Fruit fly (Drosophila melanogaster) whole organism, embryonic: ENCODE measurements around the gene tub.

ENCODE experiments used
- Ada2b ChIP-seq: fragments of 200-800 bp; sonication (Bioruptor generic); IDR thresholded peaks from 2 replicates; pipeline ENCODE4 v1.3.6; 2022; ENCODE audit warnings: missing biosample characterization, missing genetic modification characterization
- Aef1 ChIP-seq: fragments of 200-800 bp; sonication (Bioruptor generic); IDR thresholded peaks from 3 replicates; pipeline ENCODE4 v1.3.6; 2022; ENCODE audit warnings: missing biosample characterization, missing genetic modification characterization
- B-H1 ChIP-seq: fragments of 200-800 bp; sonication (Bioruptor generic); IDR thresholded peaks from 3 replicates; pipeline ENCODE4 v1.3.6; 2022; ENCODE audit warnings: missing biosample characterization, missing genetic modification characterization
- CG10209 ChIP-seq: fragments of 200-800 bp; sonication (Bioruptor generic); optimal IDR thresholded peaks from 3 replicates; lab custom pipeline; 2017; ENCODE audit warnings: missing biosample characterization, mild to moderate bottlenecking, missing genetic modification characterization, missing genetic modification reagents
- CG1024 ChIP-seq: fragments of 200-800 bp; sonication (Bioruptor generic); IDR thresholded peaks from 2 replicates; pipeline ENCODE4 v1.3.6; 2022; ENCODE audit warnings: missing biosample characterization, missing genetic modification characterization
- CG10565 ChIP-seq: fragments of 200-800 bp; sonication (Bioruptor generic); optimal IDR thresholded peaks from 3 replicates; lab custom pipeline; 2016; ENCODE audit warnings: missing biosample characterization, mild to moderate bottlenecking, missing genetic modification characterization
- CG11695 ChIP-seq: fragments of 200-800 bp; sonication (Bioruptor generic); IDR thresholded peaks from 3 replicates; pipeline ENCODE4 v1.3.6; 2022; ENCODE audit warnings: missing biosample characterization, missing genetic modification characterization
- CG14050 ChIP-seq: fragments of 200-800 bp; sonication (Bioruptor generic); IDR thresholded peaks from 3 replicates; pipeline ENCODE4 v1.3.6; 2022; ENCODE audit warnings: missing biosample characterization, missing genetic modification characterization
- CG14860 ChIP-seq: fragments of 200-800 bp; sonication (Bioruptor generic); IDR thresholded peaks from 3 replicates; pipeline ENCODE4 v1.3.6; 2022; ENCODE audit warnings: missing biosample characterization, missing genetic modification characterization; ENCODE audit not compliant: partially characterized antibody
- CG15073 ChIP-seq: fragments of 200-800 bp; sonication (Bioruptor generic); optimal IDR thresholded peaks from 2 replicates; lab custom pipeline; 2016; ENCODE audit warnings: missing biosample characterization, missing genetic modification characterization
- CG15514 ChIP-seq: fragments of 200-800 bp; sonication (Bioruptor generic); optimal IDR thresholded peaks from 3 replicates; lab custom pipeline; 2017; ENCODE audit warnings: missing biosample characterization, missing genetic modification characterization, mild to moderate bottlenecking, moderate library complexity, missing genetic modification reagents
- CG15601 ChIP-seq: fragments of 200-800 bp; sonication (Bioruptor generic); optimal IDR thresholded peaks from 3 replicates; lab custom pipeline; 2019; ENCODE audit warnings: missing biosample characterization, mild to moderate bottlenecking, missing genetic modification characterization, moderate library complexity
- CG1603 ChIP-seq: fragments of 200-800 bp; sonication (Bioruptor generic); optimal IDR thresholded peaks from 2 replicates; lab custom pipeline; 2019; ENCODE audit warnings: missing biosample characterization, mild to moderate bottlenecking, missing genetic modification characterization, moderate library complexity
- CG16779 ChIP-seq: fragments of 200-800 bp; sonication (Bioruptor generic); IDR thresholded peaks from 2 replicates; pipeline ENCODE4 v1.3.6; 2022; ENCODE audit warnings: missing biosample characterization, missing genetic modification characterization
- CG18011 ChIP-seq: fragments of 200-800 bp; sonication (Bioruptor generic); optimal IDR thresholded peaks from 2 replicates; lab custom pipeline; 2017; ENCODE audit warnings: missing biosample characterization, missing genetic modification characterization, mild to moderate bottlenecking, moderate library complexity, missing genotype
- CG3407 ChIP-seq: fragments of 200-800 bp; sonication (Bioruptor generic); optimal IDR thresholded peaks from 2 replicates; lab custom pipeline; 2018; ENCODE audit warnings: missing biosample characterization, mild to moderate bottlenecking, missing genetic modification characterization
- CG3726 ChIP-seq: fragments of 200-800 bp; sonication (Bioruptor generic); IDR thresholded peaks from 3 replicates; pipeline ENCODE4, ENCODE4 v1.3.6; 2022; ENCODE audit warnings: missing biosample characterization, missing genetic modification characterization
- CG6654 ChIP-seq: fragments of 200-800 bp; sonication (Bioruptor generic); optimal IDR thresholded peaks from 2 replicates; lab custom pipeline; 2017; ENCODE audit warnings: missing biosample characterization, mild to moderate bottlenecking, missing genetic modification characterization
- CG6791 ChIP-seq: fragments of 200-800 bp; sonication (Bioruptor generic); IDR thresholded peaks from 3 replicates; pipeline ENCODE4 v1.3.6; 2022; ENCODE audit warnings: missing biosample characterization, missing genetic modification characterization; ENCODE audit not compliant: partially characterized antibody
- CG7556 ChIP-seq: fragments of 200-800 bp; sonication (Bioruptor generic); optimal IDR thresholded peaks from 2 replicates; lab custom pipeline; 2017; ENCODE audit warnings: missing biosample characterization, mild to moderate bottlenecking, missing genetic modification characterization
- CG7839 ChIP-seq: fragments of 200-800 bp; sonication (Bioruptor generic); optimal IDR thresholded peaks from 3 replicates; lab custom pipeline; 2018; ENCODE audit warnings: missing biosample characterization, mild to moderate bottlenecking, missing genetic modification characterization, moderate library complexity
- CG8924 ChIP-seq: fragments of 200-800 bp; optimal IDR thresholded peaks from 3 replicates; lab custom pipeline; 2019; ENCODE audit warnings: missing biosample characterization, mild to moderate bottlenecking, missing genetic modification characterization, moderate library complexity
- Camta ChIP-seq: fragments of 200-800 bp; sonication (Bioruptor generic); optimal IDR thresholded peaks from 2 replicates; lab custom pipeline; 2016; ENCODE audit warnings: missing biosample characterization, missing genetic modification characterization
- D19B ChIP-seq: fragments of 200-800 bp; sonication (Bioruptor generic); optimal IDR thresholded peaks from 2 replicates; lab custom pipeline; 2017; ENCODE audit warnings: missing biosample characterization, mild to moderate bottlenecking, missing genetic modification characterization
- Dad ChIP-seq: fragments of 200-800 bp; sonication (Bioruptor generic); optimal IDR thresholded peaks from 3 replicates; lab custom pipeline; 2016; ENCODE audit warnings: missing biosample characterization, missing genetic modification characterization
- Ets65A ChIP-seq: fragments of 200-800 bp; sonication (Bioruptor generic); peaks from one replicate; lab custom pipeline; 2016; ENCODE audit warnings: missing biosample characterization, missing genetic modification characterization
- Gsc ChIP-seq: fragments of 200-800 bp; sonication (Bioruptor generic); IDR thresholded peaks from 2 replicates; pipeline ENCODE4 v1.3.6; 2022; ENCODE audit warnings: missing biosample characterization, missing genetic modification characterization
- HmgZ ChIP-seq: fragments of 200-800 bp; sonication (Bioruptor generic); optimal IDR thresholded peaks from 2 replicates; lab custom pipeline; 2018; ENCODE audit warnings: missing biosample characterization, mild to moderate bottlenecking, missing genetic modification characterization
- NC2β ChIP-seq: fragments of 200-800 bp; sonication (Bioruptor generic); optimal IDR thresholded peaks from 2 replicates; lab custom pipeline; 2016; ENCODE audit warnings: missing biosample characterization, missing genetic modification characterization
- NFAT ChIP-seq: fragments of 200-800 bp; sonication (Bioruptor generic); IDR thresholded peaks from 2 replicates; pipeline ENCODE4 v1.3.6; 2022; ENCODE audit warnings: missing biosample characterization, missing genetic modification characterization
- Pdp1 ChIP-seq, 2 experiments: fragments of 200-800 bp; sonication (Bioruptor generic); optimal IDR thresholded peaks; 3 replicates each; lab custom pipeline; 2016; ENCODE audit warnings: missing biosample characterization in 2 of 2, missing genetic modification characterization in 2 of 2, mild to moderate bottlenecking in 1 of 2, moderate library complexity in 1 of 2
- Rfx ChIP-seq: fragments of 200-800 bp; sonication (Bioruptor generic); IDR thresholded peaks from 2 replicates; pipeline ENCODE4 v1.3.6; 2022; ENCODE audit warnings: missing biosample characterization, missing genetic modification characterization
- Usf ChIP-seq: fragments of 200-800 bp; sonication (Bioruptor generic); optimal IDR thresholded peaks from 2 replicates; lab custom pipeline; 2017; ENCODE audit warnings: missing genotype, missing biosample characterization, missing genetic modification characterization
- abd-A ChIP-seq: fragments of 200-800 bp; sonication (Bioruptor generic); optimal IDR thresholded peaks from 3 replicates; lab custom pipeline; 2019; ENCODE audit warnings: missing biosample characterization, mild to moderate bottlenecking, missing genetic modification characterization, moderate library complexity
- amos ChIP-seq: fragments of 200-800 bp; sonication (Bioruptor generic); IDR thresholded peaks from 2 replicates; pipeline ENCODE4 v1.3.6; 2022; ENCODE audit warnings: missing biosample characterization, missing genetic modification characterization; ENCODE audit not compliant: partially characterized antibody
- ato ChIP-seq: fragments of 200-800 bp; sonication (Bioruptor generic); IDR thresholded peaks from 2 replicates; pipeline ENCODE4 v1.3.6; 2022; ENCODE audit warnings: missing biosample characterization, missing genetic modification characterization; ENCODE audit not compliant: partially characterized antibody
- bsh ChIP-seq, 2 experiments: fragments of 200-800 bp; sonication (Bioruptor generic); optimal IDR thresholded peaks; 2 replicates each; lab custom pipeline; 2017 to 2018; ENCODE audit warnings: mild to moderate bottlenecking in 2 of 2, missing biosample characterization in 2 of 2, missing genetic modification characterization in 2 of 2, moderate library complexity in 1 of 2
- dm ChIP-seq: fragments of 200-800 bp; sonication (Bioruptor generic); optimal IDR thresholded peaks from 3 replicates; lab custom pipeline; 2016; ENCODE audit warnings: missing biosample characterization, missing genetic modification characterization
- ems ChIP-seq: fragments of 200-800 bp; sonication (Bioruptor generic); optimal IDR thresholded peaks from 3 replicates; lab custom pipeline; 2016; ENCODE audit warnings: missing biosample characterization, missing genetic modification characterization
- fd102C ChIP-seq: fragments of 200-800 bp; sonication (Bioruptor generic); optimal IDR thresholded peaks from 2 replicates; lab custom pipeline; 2018; ENCODE audit warnings: missing biosample characterization, mild to moderate bottlenecking, missing genetic modification characterization, moderate library complexity
- grau ChIP-seq: fragments of 200-800 bp; optimal IDR thresholded peaks from 3 replicates; lab custom pipeline; 2019; ENCODE audit warnings: missing biosample characterization, mild to moderate bottlenecking, missing genetic modification characterization, moderate library complexity
- mam ChIP-seq: fragments of 200-800 bp; sonication (Bioruptor generic); optimal IDR thresholded peaks from 3 replicates; lab custom pipeline; 2016; ENCODE audit warnings: missing biosample characterization, missing genetic modification characterization
- nerfin-1 ChIP-seq: fragments of 200-800 bp; sonication (Bioruptor generic); optimal IDR thresholded peaks from 3 replicates; lab custom pipeline; 2019; ENCODE audit warnings: missing biosample characterization, mild to moderate bottlenecking, missing genetic modification characterization, moderate library complexity
- otp ChIP-seq: fragments of 200-800 bp; sonication (Bioruptor generic); IDR thresholded peaks from 3 replicates; pipeline ENCODE4, ENCODE4 v1.3.6; 2022; ENCODE audit warnings: missing biosample characterization, missing genetic modification characterization
- scrt ChIP-seq: fragments of 200-800 bp; sonication (Bioruptor generic); optimal IDR thresholded peaks from 2 replicates; lab custom pipeline; 2018; ENCODE audit warnings: missing biosample characterization, mild to moderate bottlenecking, missing genetic modification characterization, moderate library complexity
- tin ChIP-seq: fragments of 200-800 bp; sonication (Bioruptor generic); optimal IDR thresholded peaks from 3 replicates; lab custom pipeline; 2016; ENCODE audit warnings: missing biosample characterization, missing genetic modification characterization
- trem ChIP-seq: fragments of 200-800 bp; optimal IDR thresholded peaks from 3 replicates; lab custom pipeline; 2019; ENCODE audit warnings: missing biosample characterization, mild to moderate bottlenecking, missing genetic modification characterization, moderate library complexity
- wdn ChIP-seq: fragments of 200-800 bp; sonication (Bioruptor generic); IDR thresholded peaks from 2 replicates; pipeline ENCODE4 v1.3.6; 2022; ENCODE audit warnings: missing biosample characterization, missing genetic modification characterization
- yki ChIP-seq: fragments of >200 bp; optimal IDR thresholded peaks from 3 replicates; lab custom pipeline; 2018
- zen ChIP-seq: fragments of 200-800 bp; sonication (Bioruptor generic); optimal IDR thresholded peaks from 3 replicates; lab custom pipeline; 2018; ENCODE audit warnings: missing biosample characterization, mild to moderate bottlenecking, missing genetic modification characterization, moderate library complexity

The tub gene

dm6 chr3R:4381079-4381919 is 6.2 kb upstream of the tub start, which contains the start of gene Cont (continued):
- TF ChIP-seq nerfin-1 (tag; lab: Kevin White, UChicago) (no peak), CG18011 (GFP tag; lab: Kevin White, UChicago) (no peak), CG14050 (GFP tag; lab: Robert Waterston, UW) (no peak), CG7839 (tag; lab: Kevin White, UChicago) (no peak), Pdp1 (GFP tag; optimal IDR thresholded peaks at IDR 0.05; lab: Kevin White, UChicago) (peak in 1 of 2 experiments; percentile 14), Gsc (GFP tag; lab: Robert Waterston, UW) (no peak), NFAT (GFP tag; lab: Robert Waterston, UW) (no peak), zen (tag; lab: Kevin White, UChicago) (peak; percentile 58), trem (tag; lab: Kevin White, UChicago) (peak; percentile 60), CG15514 (GFP tag; lab: Kevin White, UChicago) (peak; percentile 68), yki (lab: Kevin White, UChicago) (no peak), dm (GFP tag; lab: Kevin White, UChicago) (no peak), Rfx (GFP tag; lab: Robert Waterston, UW) (peak; percentile 59), CG14860 (GFP tag; lab: Robert Waterston, UW) (peak; percentile 93), Usf (GFP tag; lab: Kevin White, UChicago) (no peak), HmgZ (tag; lab: Kevin White, UChicago) (peak; percentile 58), Aef1 (GFP tag; lab: Robert Waterston, UW) (no peak), CG3726 (no peak), CG10209 (GFP tag; lab: Kevin White, UChicago) (no peak), CG15073 (no peak), CG8924 (tag; lab: Kevin White, UChicago) (peak; percentile 33), B-H1 (GFP tag; lab: Robert Waterston, UW) (no peak), CG6791 (peak; percentile 97), tin (no peak), CG1024 (GFP tag; lab: Robert Waterston, UW) (no peak), abd-A (tag; lab: Kevin White, UChicago) (no peak), CG7556 (no peak), bsh (GFP tag; optimal IDR thresholded peaks at IDR 0.05; lab: Kevin White, UChicago) (no peak), CG15601 (tag; lab: Kevin White, UChicago) (peak; percentile 1), CG10565 (GFP tag; lab: Kevin White, UChicago) (no peak), ato (GFP tag; lab: Robert Waterston, UW) (peak; percentile 97), scrt (no peak), otp (no peak), Ets65A (no peak), CG16779 (GFP tag; lab: Robert Waterston, UW) (no peak), CG6654 (GFP tag; lab: Kevin White, UChicago) (no peak), fd102C (GFP tag; lab: Kevin White, UChicago) (no peak), Camta (GFP tag; lab: Kevin White, UChicago) (no peak), amos (peak; percentile 97), NC2β (GFP tag; lab: Kevin White, UChicago) (peak; percentile 21), CG3407 (GFP tag; lab: Kevin White, UChicago) (no peak), Dad (GFP tag; lab: Kevin White, UChicago) (no peak), CG1603 (tag; lab: Kevin White, UChicago) (peak; percentile 68), Ada2b (GFP tag; lab: Robert Waterston, UW) (no peak), mam (peak; percentile 36), ems (GFP tag; lab: Kevin White, UChicago) (no peak), grau (peak; percentile 5), D19B (GFP tag; lab: Kevin White, UChicago) (no peak), CG11695 (GFP tag; lab: Robert Waterston, UW) (no peak), wdn (GFP tag; lab: Robert Waterston, UW) (no peak)
